Worm (Caenorhabditis elegans): Measurements from ENCODE around the gene unc-116.

The unc-116 gene

ce11 chrIII:8324412-8324811 is 30.6 kb downstream of the unc-116 start, which contains the start of gene F10E9.12:
Gene F10E9.12, plus strand, starts transcription at chrIII:8324542.
- TF ChIP-seq lsy-2 (tag; optimal IDR thresholded peaks at IDR 0.05): no peak
- TF ChIP-seq zag-1 (tag; optimal IDR thresholded peaks at IDR 0.05): no peak
- no peak for TF ChIP-seq nhr-10 (tag; optimal IDR thresholded peaks at IDR 0.05)
- TF ChIP-seq nhr-237 (tag; optimal IDR thresholded peaks at IDR 0.05): no peak

ce11 chrIII:8322645-8323213 is 32.2 kb downstream of the unc-116 start, which contains the start of gene F10E9.1:
Gene F10E9.1, plus strand, starts transcription at chrIII:8323163.
- TF ChIP-seq F13H6.1 (tag; optimal IDR thresholded peaks at IDR 0.05): no peak
- TF ChIP-seq ztf-1 (GFP tag; conservative IDR thresholded peaks at IDR 0.05): no peak
- peak; percentile 29 for TF ChIP-seq lin-11 (tag; optimal IDR thresholded peaks at IDR 0.05)
- TF ChIP-seq ztf-4 (tag; optimal IDR thresholded peaks at IDR 0.05): no peak
- TF ChIP-seq lsy-2 (tag; optimal IDR thresholded peaks at IDR 0.05): peak in 1 of 2 experiments; percentile 32
- TF ChIP-seq mdl-1 (tag; optimal IDR thresholded peaks at IDR 0.05): no peak
- no peak for TF ChIP-seq lin-39 (tag; optimal IDR thresholded peaks at IDR 0.05)
- no peak for TF ChIP-seq ceh-82 (tag; optimal IDR thresholded peaks at IDR 0.05)
- no peak for TF ChIP-seq nhr-12 (tag; optimal IDR thresholded peaks at IDR 0.05)
- TF ChIP-seq alr-1 (tag; optimal IDR thresholded peaks at IDR 0.05): no peak
- TF ChIP-seq mab-5 (tag; optimal IDR thresholded peaks at IDR 0.05): no peak
- peak; percentile 21 for TF ChIP-seq nhr-21 (tag; optimal IDR thresholded peaks at IDR 0.05)
- no peak for TF ChIP-seq gmeb-1 (tag; optimal IDR thresholded peaks at IDR 0.05)
- no peak for TF ChIP-seq ZK546.5 (tag; optimal IDR thresholded peaks at IDR 0.05)
- no peak for TF ChIP-seq sem-4 (tag; optimal IDR thresholded peaks at IDR 0.05)
- no peak for TF ChIP-seq nhr-6 (tag; optimal IDR thresholded peaks at IDR 0.05)
- TF ChIP-seq lin-13 (GFP tag; optimal IDR thresholded peaks at IDR 0.05): no peak
- no peak for TF ChIP-seq nhr-11 (tag; optimal IDR thresholded peaks at IDR 0.05)
- no peak for TF ChIP-seq nhr-10 (tag; optimal IDR thresholded peaks at IDR 0.05)
- TF ChIP-seq nhr-25 (tag; optimal IDR thresholded peaks at IDR 0.05): no peak
- TF ChIP-seq nhr-237 (tag; optimal IDR thresholded peaks at IDR 0.05): no peak
- no peak for TF ChIP-seq aly-2 (tag; optimal IDR thresholded peaks at IDR 0.05)
- TF ChIP-seq peb-1 (tag; optimal IDR thresholded peaks at IDR 0.05): no peak
- no peak for TF ChIP-seq snpc-4 (tag; optimal IDR thresholded peaks at IDR 0.05)
- TF ChIP-seq blmp-1 (tag; optimal IDR thresholded peaks at IDR 0.05; ENCODE audit: insufficient read depth): no peak
- TF ChIP-seq egl-27 (tag; optimal IDR thresholded peaks at IDR 0.05): no peak
- TF ChIP-seq nhr-129 (tag; optimal IDR thresholded peaks at IDR 0.05): no peak
- no peak for TF ChIP-seq ama-1 (optimal IDR thresholded peaks at IDR 0.05)
- no peak for TF ChIP-seq R02D3.7 (tag; optimal IDR thresholded peaks at IDR 0.05)
- TF ChIP-seq dmd-4 (tag; optimal IDR thresholded peaks at IDR 0.05): no peak
- no peak for TF ChIP-seq skn-1 (tag; optimal IDR thresholded peaks at IDR 0.05)
- peak; percentile 14 for TF ChIP-seq C34F6.9 (tag; optimal IDR thresholded peaks at IDR 0.05)
- no peak for TF ChIP-seq nhr-77 (tag; optimal IDR thresholded peaks at IDR 0.05)

- no peak for TF ChIP-seq ceh-16 (tag; optimal IDR thresholded peaks at IDR 0.05)
- no peak for TF ChIP-seq nhr-10 (tag; optimal IDR thresholded peaks at IDR 0.05)
- TF ChIP-seq mdl-1 (tag; optimal IDR thresholded peaks at IDR 0.05): no peak
- TF ChIP-seq crh-2 (tag; optimal IDR thresholded peaks at IDR 0.05): peak; percentile 7
- TF ChIP-seq R02D3.7 (tag; optimal IDR thresholded peaks at IDR 0.05): no peak
- TF ChIP-seq nhr-129 (tag; optimal IDR thresholded peaks at IDR 0.05): no peak
- TF ChIP-seq nhr-6 (tag; optimal IDR thresholded peaks at IDR 0.05): no peak
- no peak for TF ChIP-seq ZK546.5 (tag; optimal IDR thresholded peaks at IDR 0.05)
- TF ChIP-seq nhr-21 (tag; optimal IDR thresholded peaks at IDR 0.05): no peak
- TF ChIP-seq nhr-12 (tag; optimal IDR thresholded peaks at IDR 0.05): no peak
- TF ChIP-seq snpc-4 (tag; optimal IDR thresholded peaks at IDR 0.05): no peak
- TF ChIP-seq lsy-2 (tag; optimal IDR thresholded peaks at IDR 0.05): peak in 1 of 2 experiments; percentile 17
- TF ChIP-seq zag-1 (tag; optimal IDR thresholded peaks at IDR 0.05): peak; percentile 51
- no peak for TF ChIP-seq nhr-237 (tag; optimal IDR thresholded peaks at IDR 0.05)
Measured at ce11 chrIII:8321225-8321624, 33.7 kb downstream of the unc-116 start.

ce11 chrIII:8320183-8320582 is 34.8 kb downstream of the unc-116 start, which contains the start of gene F10E9.10:
Gene F10E9.10, minus strand, starts transcription at chrIII:8320283.
- TF ChIP-seq unc-55 (GFP tag; optimal IDR thresholded peaks at IDR 0.05): no peak
- no peak for TF ChIP-seq lsy-2 (tag; optimal IDR thresholded peaks at IDR 0.05)
- TF ChIP-seq lin-11 (tag; optimal IDR thresholded peaks at IDR 0.05): no peak
- no peak for TF ChIP-seq nhr-237 (tag; optimal IDR thresholded peaks at IDR 0.05)
- TF ChIP-seq nhr-21 (tag; optimal IDR thresholded peaks at IDR 0.05): no peak
- TF ChIP-seq ztf-4 (tag; optimal IDR thresholded peaks at IDR 0.05): no peak
- no peak for TF ChIP-seq nhr-10 (tag; optimal IDR thresholded peaks at IDR 0.05)
- TF ChIP-seq nhr-129 (tag; optimal IDR thresholded peaks at IDR 0.05): no peak
- no peak for TF ChIP-seq ztf-11 (tag; optimal IDR thresholded peaks at IDR 0.05)
- TF ChIP-seq ceh-82 (tag; optimal IDR thresholded peaks at IDR 0.05): no peak
- TF ChIP-seq gmeb-1 (tag; optimal IDR thresholded peaks at IDR 0.05): no peak
- TF ChIP-seq egl-27 (tag; optimal IDR thresholded peaks at IDR 0.05): no peak
- TF ChIP-seq nhr-23 (tag; optimal IDR thresholded peaks at IDR 0.05): no peak
- no peak for TF ChIP-seq ama-1 (optimal IDR thresholded peaks at IDR 0.05)
- no peak for TF ChIP-seq mdl-1 (tag; optimal IDR thresholded peaks at IDR 0.05)
- TF ChIP-seq Y55F3AM.14 (GFP tag; optimal IDR thresholded peaks at IDR 0.05): no peak

Measured in whole organism, L2 larva.